Worm (Caenorhabditis elegans): ENCODE results near the gene H32C10.1.

H32C10.1 gene

DNA sequence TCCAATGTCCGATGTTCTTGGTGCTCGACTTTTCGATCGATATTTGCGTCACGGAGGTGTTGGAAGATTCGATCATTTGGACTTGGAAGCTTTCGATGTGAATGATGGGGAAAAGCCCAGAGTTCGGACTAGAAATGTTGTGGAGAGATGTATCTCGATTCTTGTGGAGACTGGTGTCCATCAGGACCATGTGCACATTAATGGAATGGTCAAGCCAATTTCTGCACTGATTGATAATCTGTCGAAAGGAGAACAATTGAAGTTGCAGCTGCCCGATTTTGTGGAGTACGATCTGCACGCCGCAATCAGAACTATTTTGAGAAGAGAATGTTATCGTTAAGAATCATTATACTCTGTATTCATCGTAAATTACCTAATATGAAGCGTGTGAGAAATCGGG lies 3.0 kb downstream of the H32C10.1 start:
- TF ChIP-seq mls-2 (tag; optimal IDR thresholded peaks at IDR 0.05): no peak
- no peak for TF ChIP-seq tbx-8 (GFP tag; optimal IDR thresholded peaks at IDR 0.05)
- no peak for TF ChIP-seq ham-2 (GFP tag; optimal IDR thresholded peaks at IDR 0.05)
- no peak for TF ChIP-seq drap-1 (GFP tag; optimal IDR thresholded peaks at IDR 0.05)
- TF ChIP-seq unc-120 (tag; optimal IDR thresholded peaks at IDR 0.05; ENCODE audit: poor library complexity, severe bottlenecking): no peak

ce11 chrIV:5939122-5939521 lies 5.0 kb downstream of the H32C10.1 start, which contains the start of gene mcu-1:
mcu-1 (minus strand) TSS chrIV:5939230.
- peak; percentile 18 for TF ChIP-seq ces-1 (GFP tag; optimal IDR thresholded peaks at IDR 0.05)
- no peak for TF ChIP-seq lsy-2 (tag; optimal IDR thresholded peaks at IDR 0.05)

- peak; percentile 76 for TF ChIP-seq lsy-2 (tag; optimal IDR thresholded peaks at IDR 0.05)
- no peak for TF ChIP-seq ceh-39 (tag; optimal IDR thresholded peaks at IDR 0.05)
Measured at ce11 chrIV:5939908-5940307, 5.8 kb downstream of the H32C10.1 start.

DNA sequence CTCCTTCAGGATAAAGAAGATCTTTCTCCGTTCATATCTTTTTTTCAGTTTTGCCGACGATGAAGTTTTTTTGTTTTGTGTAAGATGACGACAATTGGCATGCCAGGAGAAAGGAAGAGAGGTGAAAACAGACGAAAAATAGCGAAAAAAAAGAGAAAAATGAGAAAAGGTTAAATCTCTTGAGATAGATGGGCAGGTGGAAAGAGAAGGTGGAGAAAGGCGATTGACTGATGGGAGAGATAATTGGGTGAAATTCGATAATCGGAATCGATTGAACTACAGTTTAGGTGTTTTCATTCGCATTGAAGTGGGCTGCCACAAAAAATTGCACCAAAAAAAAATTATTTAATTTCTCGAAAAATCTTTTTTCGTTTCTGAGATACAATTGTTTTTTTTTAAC lies 6.5 kb downstream of the H32C10.1 start:
- TF ChIP-seq mep-1 (tag; optimal IDR thresholded peaks at IDR 0.05): no peak
- no peak for TF ChIP-seq ceh-83 (GFP tag; optimal IDR thresholded peaks at IDR 0.05)
- no peak for TF ChIP-seq sptf-1 (tag; optimal IDR thresholded peaks at IDR 0.05)
- TF ChIP-seq flh-1 (GFP tag; optimal IDR thresholded peaks at IDR 0.05): no peak
- TF ChIP-seq pha-4 (tag; optimal IDR thresholded peaks at IDR 0.05): no peak
- no peak for TF ChIP-seq zip-8 (tag; optimal IDR thresholded peaks at IDR 0.05)
- TF ChIP-seq nhr-28 (tag; optimal IDR thresholded peaks at IDR 0.05): no peak
- no peak for TF ChIP-seq mab-5 (tag; optimal IDR thresholded peaks at IDR 0.05)
- no peak for TF ChIP-seq bed-3 (GFP tag; optimal IDR thresholded peaks at IDR 0.05)
- TF ChIP-seq M03D4.4 (tag; optimal IDR thresholded peaks at IDR 0.05): no peak
- TF ChIP-seq nhr-76 (tag; optimal IDR thresholded peaks at IDR 0.05): no peak
- no peak for TF ChIP-seq cnd-1 (tag; optimal IDR thresholded peaks at IDR 0.05)
- TF ChIP-seq lin-32 (GFP tag; optimal IDR thresholded peaks at IDR 0.05): no peak
- no peak for TF ChIP-seq ceh-43 (GFP tag; optimal IDR thresholded peaks at IDR 0.05)
- no peak for TF ChIP-seq hlh-1 (tag; optimal IDR thresholded peaks at IDR 0.05)
- no peak for TF ChIP-seq elt-3 (tag; optimal IDR thresholded peaks at IDR 0.05)
- no peak for TF ChIP-seq mls-2 (tag; optimal IDR thresholded peaks at IDR 0.05)
- no peak for TF ChIP-seq ces-1 (GFP tag; optimal IDR thresholded peaks at IDR 0.05)
- TF ChIP-seq tbx-8 (GFP tag; optimal IDR thresholded peaks at IDR 0.05): no peak

DNA sequence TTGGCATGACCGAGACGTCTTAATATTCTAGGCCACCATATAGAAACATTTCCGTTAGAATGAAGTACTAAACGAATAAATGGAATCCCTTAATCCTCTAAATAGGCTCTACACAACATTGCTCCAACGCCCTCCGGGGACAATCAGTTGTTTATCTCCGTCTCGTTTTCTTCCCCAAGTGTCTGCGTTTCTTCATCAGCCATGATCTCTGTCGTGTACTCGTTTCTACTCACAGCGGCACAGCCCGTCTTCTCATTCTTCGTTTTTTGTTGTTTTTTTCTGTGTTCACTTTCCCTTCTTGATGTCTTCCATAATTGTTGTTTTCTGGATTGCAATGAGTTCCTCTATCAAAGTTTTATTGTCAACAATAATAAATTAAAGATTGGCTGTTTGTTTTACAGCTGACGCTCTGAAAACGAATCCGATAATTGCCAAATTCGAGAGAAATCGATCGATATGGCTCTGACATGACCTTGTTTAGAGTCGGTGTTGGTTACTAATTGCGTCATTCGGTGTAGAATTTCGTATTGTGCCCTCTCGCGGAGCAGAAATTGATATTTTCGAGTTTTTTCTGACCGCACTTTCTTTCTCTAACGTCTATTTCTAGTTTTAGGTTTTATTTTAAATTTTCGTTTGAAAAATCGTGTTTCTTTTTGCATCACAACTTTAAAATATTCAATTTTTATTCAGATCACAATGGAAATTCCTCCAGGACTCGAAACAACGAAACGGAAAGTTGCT lies 7.3 kb downstream of the H32C10.1 start, which contains the start of gene pfkb-1.2:
pfkb-1.2 (plus strand) TSS at position 691 of the 741 bp plus-strand sequence.
- TF ChIP-seq nhr-2 (tag; optimal IDR thresholded peaks at IDR 0.05) (peak; percentile 18), ces-1 (GFP tag; optimal IDR thresholded peaks at IDR 0.05) (peak; percentile 50), unc-39 (tag; optimal IDR thresholded peaks at IDR 0.05) (no peak)

- TF ChIP-seq M03D4.4 (tag; optimal IDR thresholded peaks at IDR 0.05): no peak
- no peak for TF ChIP-seq ztf-11 (tag; optimal IDR thresholded peaks at IDR 0.05)
- no peak for TF ChIP-seq elt-1 (tag; optimal IDR thresholded peaks at IDR 0.05; ENCODE audit: borderline replicate concordance, insufficient read depth)
- no peak for TF ChIP-seq unc-62 (GFP tag; optimal IDR thresholded peaks at IDR 0.05)
- no peak for TF ChIP-seq ces-1 (GFP tag; optimal IDR thresholded peaks at IDR 0.05)
- no peak for TF ChIP-seq nhr-2 (tag; optimal IDR thresholded peaks at IDR 0.05)
Measured at ce11 chrIV:5944172-5944571, 10.0 kb downstream of the H32C10.1 start.
